Fruit fly (Drosophila melanogaster) whole organism, embryonic: ENCODE measurements around the gene Argk1.

ENCODE experiments used
- Aef1 ChIP-seq: fragments of 200-800 bp; sonication (Bioruptor generic); IDR thresholded peaks from 3 replicates; pipeline ENCODE4 v1.3.6; 2022; ENCODE audit warnings: missing biosample characterization, missing genetic modification characterization
- BEAF-32 ChIP-seq: fragments of 200-800 bp; sonication (Bioruptor generic); optimal IDR thresholded peaks from 3 replicates; lab custom pipeline; 2017; ENCODE audit warnings: missing biosample characterization, missing genetic modification characterization, mild to moderate bottlenecking, moderate library complexity, missing genetic modification reagents
- CG10543 ChIP-seq: fragments of 200-800 bp; sonication (Bioruptor generic); optimal IDR thresholded peaks from 3 replicates; lab custom pipeline; 2017; ENCODE audit warnings: missing biosample characterization, mild to moderate bottlenecking, missing genetic modification characterization, moderate library complexity
- CG10565 ChIP-seq: fragments of 200-800 bp; sonication (Bioruptor generic); optimal IDR thresholded peaks from 3 replicates; lab custom pipeline; 2016; ENCODE audit warnings: missing biosample characterization, mild to moderate bottlenecking, missing genetic modification characterization
- CG10959 ChIP-seq: fragments of 200-800 bp; sonication (Bioruptor generic); IDR thresholded peaks from 2 replicates; pipeline ENCODE4 v1.3.6; 2022; ENCODE audit warnings: missing biosample characterization, missing genetic modification characterization
- CG11504 ChIP-seq: fragments of 200-800 bp; sonication (Bioruptor generic); optimal IDR thresholded peaks from 3 replicates; lab custom pipeline; 2019; ENCODE audit warnings: missing biosample characterization, mild to moderate bottlenecking, missing genetic modification characterization, moderate library complexity
- CG11696 ChIP-seq: fragments of 200-800 bp; sonication (Bioruptor generic); IDR thresholded peaks from 2 replicates; pipeline ENCODE4 v1.3.6; 2022; ENCODE audit warnings: missing biosample characterization, missing genetic modification characterization
- CG12236 ChIP-seq: fragments of 200-800 bp; sonication (Bioruptor generic); optimal IDR thresholded peaks from 2 replicates; lab custom pipeline; 2016; ENCODE audit warnings: missing biosample characterization, missing genetic modification characterization
- CG14667 ChIP-seq: fragments of 200-800 bp; sonication (Bioruptor generic); IDR thresholded peaks from 2 replicates; pipeline ENCODE4 v1.3.6; 2022; ENCODE audit warnings: missing biosample characterization, missing genetic modification characterization
- CG15011 ChIP-seq: fragments of 200-800 bp; sonication (Bioruptor generic); optimal IDR thresholded peaks from 3 replicates; lab custom pipeline; 2018; ENCODE audit warnings: missing biosample characterization, mild to moderate bottlenecking, missing genetic modification characterization
- CG1603 ChIP-seq: fragments of 200-800 bp; sonication (Bioruptor generic); optimal IDR thresholded peaks from 2 replicates; lab custom pipeline; 2019; ENCODE audit warnings: missing biosample characterization, mild to moderate bottlenecking, missing genetic modification characterization, moderate library complexity
- CG18476 ChIP-seq: fragments of 200-800 bp; sonication (Bioruptor generic); optimal IDR thresholded peaks from 2 replicates; lab custom pipeline; 2016; ENCODE audit warnings: missing biosample characterization, mild to moderate bottlenecking, missing genetic modification characterization
- CG18764 ChIP-seq: fragments of 200-800 bp; sonication (Bioruptor generic); optimal IDR thresholded peaks from 3 replicates; lab custom pipeline; 2016; ENCODE audit warnings: missing biosample characterization, missing genetic modification characterization
- CG33213 ChIP-seq: fragments of 200-800 bp; sonication (Bioruptor generic); optimal IDR thresholded peaks from 3 replicates; lab custom pipeline; 2016; ENCODE audit warnings: missing biosample characterization, missing genetic modification characterization
- CG42726 ChIP-seq: fragments of 200-800 bp; sonication (Bioruptor generic); IDR thresholded peaks from 2 replicates; pipeline ENCODE4 v1.3.6; 2022; ENCODE audit warnings: missing biosample characterization, missing genetic modification characterization; ENCODE audit not compliant: partially characterized antibody
- CG4730 ChIP-seq: fragments of 200-800 bp; sonication (Bioruptor generic); IDR thresholded peaks from 2 replicates; pipeline ENCODE4 v1.3.6; 2022; ENCODE audit warnings: missing biosample characterization, missing genetic modification characterization
- CG5180 ChIP-seq: fragments of 200-800 bp; sonication (Bioruptor generic); optimal IDR thresholded peaks from 3 replicates; lab custom pipeline; 2017; ENCODE audit warnings: missing biosample characterization, missing genetic modification characterization, mild to moderate bottlenecking, moderate library complexity, missing genetic modification reagents
- CG5245 ChIP-seq: fragments of 200-800 bp; sonication (Bioruptor generic); optimal IDR thresholded peaks from 3 replicates; lab custom pipeline; 2016; ENCODE audit warnings: missing biosample characterization, missing genetic modification characterization
- CG5953 ChIP-seq: fragments of 200-800 bp; sonication (Bioruptor generic); IDR thresholded peaks from 2 replicates; pipeline ENCODE4 v1.3.6; 2022; ENCODE audit warnings: missing biosample characterization, missing genetic modification characterization
- CG6272 ChIP-seq: fragments of 200-800 bp; sonication (Bioruptor generic); IDR thresholded peaks from 2 replicates; pipeline ENCODE4 v1.3.6; 2022; ENCODE audit warnings: missing biosample characterization, missing genetic modification characterization
- CG7745 ChIP-seq: fragments of 200-800 bp; sonication (Bioruptor generic); optimal IDR thresholded peaks from 2 replicates; lab custom pipeline; 2018; ENCODE audit warnings: missing biosample characterization, mild to moderate bottlenecking, missing genetic modification characterization, moderate library complexity
- CG7987 ChIP-seq: fragments of 200-800 bp; sonication (Bioruptor generic); optimal IDR thresholded peaks from 2 replicates; lab custom pipeline; 2018; ENCODE audit warnings: missing biosample characterization, mild to moderate bottlenecking, missing genetic modification characterization, moderate library complexity
- CG9932 ChIP-seq: fragments of 200-800 bp; sonication (Bioruptor generic); IDR thresholded peaks from 2 replicates; pipeline ENCODE4 v1.3.6; 2022; ENCODE audit warnings: missing biosample characterization, missing genetic modification characterization
- Ets97D ChIP-seq: fragments of 200-800 bp; sonication (Bioruptor generic); optimal IDR thresholded peaks from 3 replicates; lab custom pipeline; 2016; ENCODE audit warnings: missing biosample characterization, missing genetic modification characterization
- HHEX ChIP-seq: fragments of 200-800 bp; sonication (Bioruptor generic); optimal IDR thresholded peaks from 3 replicates; lab custom pipeline; 2017; ENCODE audit warnings: missing biosample characterization, mild to moderate bottlenecking, missing genetic modification characterization, missing genetic modification reagents
- HmgZ ChIP-seq: fragments of 200-800 bp; sonication (Bioruptor generic); optimal IDR thresholded peaks from 2 replicates; lab custom pipeline; 2018; ENCODE audit warnings: missing biosample characterization, mild to moderate bottlenecking, missing genetic modification characterization
- Hsf ChIP-seq: fragments of 200-800 bp; sonication (Bioruptor generic); optimal IDR thresholded peaks from 3 replicates; lab custom pipeline; 2016; ENCODE audit warnings: missing biosample characterization, missing genetic modification characterization
- Kr ChIP-seq: fragments of 200-800 bp; sonication (Bioruptor generic); optimal IDR thresholded peaks from 2 replicates; lab custom pipeline; 2017; ENCODE audit warnings: missing biosample characterization, mild to moderate bottlenecking, missing genetic modification characterization
- Lim3 ChIP-seq: fragments of 200-800 bp; sonication (Bioruptor generic); IDR thresholded peaks from 2 replicates; pipeline ENCODE4 v1.3.6; 2022; ENCODE audit warnings: missing biosample characterization, missing genetic modification characterization
- Meics ChIP-seq: fragments of 200-800 bp; sonication (Bioruptor generic); optimal IDR thresholded peaks from 2 replicates; lab custom pipeline; 2017; ENCODE audit warnings: missing biosample characterization, mild to moderate bottlenecking, missing genetic modification characterization
- Nf-YC ChIP-seq: fragments of 200-800 bp; optimal IDR thresholded peaks from 3 replicates; lab custom pipeline; 2019; ENCODE audit warnings: missing biosample characterization, mild to moderate bottlenecking, missing genetic modification characterization, moderate library complexity
- NfI ChIP-seq: fragments of 200-800 bp; sonication (Bioruptor generic); optimal IDR thresholded peaks from 3 replicates; lab custom pipeline; 2018; ENCODE audit warnings: missing biosample characterization, mild to moderate bottlenecking, missing genetic modification characterization, moderate library complexity
- Sin3A ChIP-seq: fragments of >200 bp; optimal IDR thresholded peaks from 2 replicates; lab custom pipeline; 2018
- Six4 ChIP-seq: fragments of 200-800 bp; sonication (Bioruptor generic); optimal IDR thresholded peaks from 2 replicates; lab custom pipeline; 2016; ENCODE audit warnings: missing biosample characterization, missing genetic modification characterization
- ato ChIP-seq: fragments of 200-800 bp; sonication (Bioruptor generic); IDR thresholded peaks from 2 replicates; pipeline ENCODE4 v1.3.6; 2022; ENCODE audit warnings: missing biosample characterization, missing genetic modification characterization; ENCODE audit not compliant: partially characterized antibody
- cad ChIP-seq: fragments of >200 bp; optimal IDR thresholded peaks from 2 replicates; lab custom pipeline; 2017; ENCODE audit warnings: missing biosample characterization, missing genetic modification characterization
- chn ChIP-seq: fragments of 200-800 bp; sonication (Bioruptor generic); optimal IDR thresholded peaks from 2 replicates; lab custom pipeline; 2016; ENCODE audit warnings: missing biosample characterization, missing genetic modification characterization
- cwo ChIP-seq: fragments of 200-800 bp; sonication (Bioruptor generic); optimal IDR thresholded peaks from 3 replicates; lab custom pipeline; 2017; ENCODE audit warnings: missing biosample characterization, missing genetic modification characterization, mild to moderate bottlenecking, moderate library complexity, missing genetic modification reagents
- dan ChIP-seq: fragments of 200-800 bp; sonication (Bioruptor generic); IDR thresholded peaks from 2 replicates; pipeline ENCODE4 v1.3.6; 2022; ENCODE audit warnings: missing biosample characterization, missing genetic modification characterization
- dpn ChIP-seq, 2 experiments: fragments of 200-800 bp; sonication (Bioruptor generic); optimal IDR thresholded peaks; 3 replicates each; lab custom pipeline; 2016; ENCODE audit warnings: missing biosample characterization in 2 of 2, missing genetic modification characterization in 2 of 2
- jumu ChIP-seq: fragments of 200-800 bp; sonication (Bioruptor generic); optimal IDR thresholded peaks from 3 replicates; lab custom pipeline; 2016; ENCODE audit warnings: missing biosample characterization, missing genetic modification characterization
- klu ChIP-seq: fragments of 200-800 bp; sonication (Bioruptor generic); IDR thresholded peaks from 2 replicates; pipeline ENCODE4 v1.3.6; 2022; ENCODE audit warnings: missing biosample characterization, missing genetic modification characterization
- nerfin-1 ChIP-seq: fragments of 200-800 bp; sonication (Bioruptor generic); optimal IDR thresholded peaks from 3 replicates; lab custom pipeline; 2019; ENCODE audit warnings: missing biosample characterization, mild to moderate bottlenecking, missing genetic modification characterization, moderate library complexity
- scrt ChIP-seq: fragments of 200-800 bp; sonication (Bioruptor generic); optimal IDR thresholded peaks from 2 replicates; lab custom pipeline; 2018; ENCODE audit warnings: missing biosample characterization, mild to moderate bottlenecking, missing genetic modification characterization, moderate library complexity
- sens ChIP-seq: fragments of 200-800 bp; sonication (Bioruptor generic); peaks from one replicate; lab custom pipeline; 2016; ENCODE audit warnings: missing biosample characterization, missing genetic modification characterization
- tio ChIP-seq: fragments of 200-800 bp; sonication (Bioruptor generic); optimal IDR thresholded peaks from 2 replicates; lab custom pipeline; 2017; ENCODE audit warnings: missing biosample characterization, missing genetic modification characterization, inconsistent platforms
- trh ChIP-seq: fragments of 200-800 bp; sonication (Bioruptor generic); optimal IDR thresholded peaks from 2 replicates; lab custom pipeline; 2016; ENCODE audit warnings: missing biosample characterization, missing genetic modification characterization
- twi ChIP-seq: fragments of 200-800 bp; optimal IDR thresholded peaks from 2 replicates; lab custom pipeline; 2019; ENCODE audit warnings: missing biosample characterization, mild to moderate bottlenecking, missing genetic modification characterization, moderate library complexity
- usp ChIP-seq: fragments of >200 bp; optimal IDR thresholded peaks from 2 replicates; lab custom pipeline; 2017; ENCODE audit warnings: missing biosample characterization, missing genetic modification characterization
- yki ChIP-seq: fragments of >200 bp; optimal IDR thresholded peaks from 3 replicates; lab custom pipeline; 2018
- zen2 ChIP-seq: fragments of 200-800 bp; sonication (Bioruptor generic); IDR thresholded peaks from 3 replicates; pipeline ENCODE4 v1.3.6; 2022; ENCODE audit warnings: missing biosample characterization, missing genetic modification characterization; ENCODE audit not compliant: partially characterized antibody
- zf30C ChIP-seq: fragments of 200-800 bp; sonication (Bioruptor generic); optimal IDR thresholded peaks from 3 replicates; lab custom pipeline; 2018; ENCODE audit warnings: missing biosample characterization, mild to moderate bottlenecking, missing genetic modification characterization

The Argk1 gene

dm6 chr3L:9025680-9026079 lies 40.1 kb downstream of the Argk1 start (continued):
- peak; percentile 61 for TF ChIP-seq CG15011
- peak; percentile 82 for TF ChIP-seq Hsf (GFP tag; lab: Kevin White, UChicago)
- peak; percentile 64 for TF ChIP-seq HmgZ (tag; lab: Kevin White, UChicago)
- peak; percentile 67 for TF ChIP-seq jumu (GFP tag; lab: Kevin White, UChicago)
- TF ChIP-seq cad (GFP tag; lab: Kevin White, UChicago) = no peak
- TF ChIP-seq Ets97D = peak; percentile 35
- TF ChIP-seq CG10565 = peak; percentile 20
- TF ChIP-seq CG18476 = peak; percentile 68
- TF ChIP-seq Six4 (GFP tag; lab: Kevin White, UChicago) = peak; percentile 73
- TF ChIP-seq CG7745 (tag; lab: Kevin White, UChicago) = no peak
- peak; percentile 69 for TF ChIP-seq trh (GFP tag; lab: Kevin White, UChicago)
- peak; percentile 97 for TF ChIP-seq sens (GFP tag; lab: Kevin White, UChicago)
- peak; percentile 83 for TF ChIP-seq CG6272 (GFP tag; lab: Robert Waterston, UW)
- TF ChIP-seq CG5245 (GFP tag; lab: Kevin White, UChicago) = peak; percentile 71
- TF ChIP-seq usp = no peak
- peak; percentile 85 for TF ChIP-seq CG9932 (GFP tag; lab: Robert Waterston, UW)
- TF ChIP-seq Nf-YC (tag; lab: Kevin White, UChicago) = peak; percentile 26
- TF ChIP-seq CG5180 (GFP tag; lab: Kevin White, UChicago) = peak; percentile 74
- TF ChIP-seq HHEX = peak; percentile 70
- TF ChIP-seq Aef1 (GFP tag; lab: Robert Waterston, UW) = peak; percentile 89
- TF ChIP-seq CG5953 (GFP tag; lab: Robert Waterston, UW) = peak; percentile 82
- TF ChIP-seq CG1603 (tag; lab: Kevin White, UChicago) = peak; percentile 76
- TF ChIP-seq cwo (GFP tag; lab: Kevin White, UChicago) = peak; percentile 51
- TF ChIP-seq ato (GFP tag; lab: Robert Waterston, UW) = no peak
- no peak for TF ChIP-seq yki (lab: Kevin White, UChicago)
- peak; percentile 70 for TF ChIP-seq tio (GFP tag; lab: Kevin White, UChicago)
- peak; percentile 40 for TF ChIP-seq CG7987
- peak; percentile 74 for TF ChIP-seq Meics
- TF ChIP-seq dan (GFP tag; lab: Robert Waterston, UW) = peak; percentile 67
- no peak for TF ChIP-seq CG42726 (GFP tag; lab: Robert Waterston, UW)
- peak; percentile 58 for TF ChIP-seq CG11696 (GFP tag; lab: Robert Waterston, UW)
- TF ChIP-seq CG11504 (tag; lab: Kevin White, UChicago) = peak; percentile 90
- TF ChIP-seq zen2 (GFP tag; lab: Robert Waterston, UW) = no peak
- peak; percentile 84 for TF ChIP-seq CG14667 (GFP tag; lab: Robert Waterston, UW)
- no peak for TF ChIP-seq Sin3A (lab: Kevin White, UChicago)
- TF ChIP-seq zf30C (GFP tag; lab: Kevin White, UChicago) = peak; percentile 59
- TF ChIP-seq nerfin-1 = peak; percentile 78
- TF ChIP-seq CG12236 (GFP tag; lab: Kevin White, UChicago) = peak; percentile 78
- TF ChIP-seq CG10543 = no peak
- TF ChIP-seq dpn (GFP tag; optimal IDR thresholded peaks at IDR 0.05; lab: Kevin White, UChicago) = peak; percentile 83 to 87
- peak; percentile 78 for TF ChIP-seq klu
- TF ChIP-seq CG4730 = peak; percentile 89
- peak; percentile 70 for TF ChIP-seq scrt (GFP tag; lab: Kevin White, UChicago)
- TF ChIP-seq NfI (GFP tag; lab: Kevin White, UChicago) = peak; percentile 73
- TF ChIP-seq CG18764 = peak; percentile 68
- TF ChIP-seq twi (tag; lab: Kevin White, UChicago) = peak; percentile 57
- no peak for TF ChIP-seq Kr (GFP tag; lab: Kevin White, UChicago)
- no peak for TF ChIP-seq BEAF-32 (GFP tag; lab: Kevin White, UChicago)
- peak; percentile 80 for TF ChIP-seq chn
- TF ChIP-seq Lim3 (GFP tag; lab: Robert Waterston, UW) = peak; percentile 54; the same call in 1 of the 2 replicates
- TF ChIP-seq CG10959 (GFP tag; lab: Robert Waterston, UW) = peak; percentile 86
- peak; percentile 78 for TF ChIP-seq CG33213
